Worm (Caenorhabditis elegans) whole organism, young adult: ENCODE data around the gene mccc-2.

Experiments
- B0035.1 ChIP-seq: sonication (generic microtip); optimal IDR thresholded peaks from 2 replicates; lab custom pipeline; 2016; ENCODE audit warnings: missing genetic modification characterization, mild to moderate bottlenecking, missing compliant biosample characterization, missing genotype, missing genetic modification reagents
- B0336.3 ChIP-seq: fragments of 200-800 bp; sonication (Bioruptor generic); IDR thresholded peaks from 2 replicates; pipeline ENCODE4 v1.3.6; 2022; ENCODE audit warnings: missing genetic modification characterization, missing compliant biosample characterization
- C17E4.6 ChIP-seq: fragments of 200-800 bp; sonication (Bioruptor generic); IDR thresholded peaks from 2 replicates; pipeline ENCODE4 v1.3.6; 2022; ENCODE audit warnings: missing genetic modification reagents, missing genetic modification characterization, missing compliant biosample characterization
- F33H1.4 ChIP-seq: fragments of 200-800 bp; sonication (Bioruptor generic); IDR thresholded peaks from 2 replicates; pipeline ENCODE4 v1.3.6; 2022; ENCODE audit warnings: missing genetic modification reagents, missing genetic modification characterization, missing compliant biosample characterization
- F39B2.1 ChIP-seq: fragments of 200-800 bp; sonication (Bioruptor generic); IDR thresholded peaks from 2 replicates; pipeline ENCODE4 v1.3.6; 2022; ENCODE audit warnings: missing genetic modification reagents, missing genetic modification characterization, missing compliant biosample characterization
- T07F8.4 ChIP-seq: sonication (generic microtip); optimal IDR thresholded peaks from 2 replicates; lab custom pipeline; 2016; ENCODE audit warnings: mild to moderate bottlenecking, missing genetic modification characterization, moderate library complexity, missing compliant biosample characterization
- Y53G8AR.9 ChIP-seq: fragments of 200-800 bp; sonication (Bioruptor generic); conservative IDR thresholded peaks from 2 replicates; pipeline ENCODE4 v1.3.6; 2022; ENCODE audit warnings: missing genetic modification reagents, missing genetic modification characterization, missing compliant biosample characterization
- Y67H2A.10 ChIP-seq: fragments of 200-800 bp; sonication (Bioruptor generic); conservative IDR thresholded peaks from 2 replicates; pipeline ENCODE4 v1.3.6; 2022; ENCODE audit warnings: missing genetic modification reagents, missing genetic modification characterization, missing compliant biosample characterization
- Y79H2A.3 ChIP-seq: fragments of 200-800 bp; sonication (Bioruptor generic); conservative IDR thresholded peaks from 2 replicates; pipeline ENCODE4 v1.3.6; 2022; ENCODE audit warnings: missing genetic modification reagents, missing genetic modification characterization, missing compliant biosample characterization
- Y95B8A.8 ChIP-seq: fragments of 200-800 bp; sonication (Bioruptor generic); IDR thresholded peaks from 2 replicates; pipeline ENCODE4 v1.3.6; 2022; ENCODE audit warnings: missing genetic modification reagents, missing genetic modification characterization, missing compliant biosample characterization
- ama-1 ChIP-seq, 3 experiments: fragments of 150-350 bp in 1 of 3; sonication (generic microtip) in 2 of 3; optimal IDR thresholded peaks; 2 replicates each; lab custom pipeline; 2014 to 2018; ENCODE audit warnings: missing biosample characterization in 2 of 3, missing genetic modification characterization in 2 of 3, missing genetic modification reagents in 2 of 3
- aptf-2 ChIP-seq: fragments of 200-800 bp; sonication (Bioruptor generic); conservative IDR thresholded peaks from 2 replicates; pipeline ENCODE4 v1.3.6; 2022; ENCODE audit warnings: missing genetic modification reagents, missing genetic modification characterization, missing compliant biosample characterization
- aptf-3 ChIP-seq: fragments of 200-800 bp; sonication (Bioruptor generic); IDR thresholded peaks from 2 replicates; pipeline ENCODE4 v1.3.6; 2022; ENCODE audit warnings: missing genetic modification characterization, missing compliant biosample characterization
- atf-7 ChIP-seq: sonication (generic microtip); optimal IDR thresholded peaks from 2 replicates; lab custom pipeline; 2017; ENCODE audit warnings: mild to moderate bottlenecking, missing genetic modification characterization, missing compliant biosample characterization
- athp-1 ChIP-seq: sonication (generic microtip); optimal IDR thresholded peaks from 2 replicates; lab custom pipeline; 2017; ENCODE audit warnings: mild to moderate bottlenecking, missing genetic modification characterization, missing compliant biosample characterization
- cebp-1 ChIP-seq, 2 experiments: fragments of 200-800 bp in 1 of 2; sonication (Bioruptor generic) in 1 of 2; sonication (generic microtip) in 1 of 2; IDR thresholded peaks in 1 of 2; optimal IDR thresholded peaks in 1 of 2; 2 replicates each; pipeline versions ENCODE4 v1.3.6 to Lab custom; 2017 to 2022; ENCODE audit warnings: missing compliant biosample characterization in 2 of 2, missing genetic modification characterization in 2 of 2, mild to moderate bottlenecking in 1 of 2, missing genetic modification reagents in 1 of 2, moderate library complexity in 1 of 2
- cebp-2 ChIP-seq: fragments of 200-800 bp; sonication (Bioruptor generic); IDR thresholded peaks from 2 replicates; pipeline ENCODE4 v1.3.6; 2022; ENCODE audit warnings: missing genetic modification characterization, missing compliant biosample characterization
- ceh-100 ChIP-seq: fragments of 200-800 bp; sonication (Bioruptor generic); IDR thresholded peaks from 2 replicates; pipeline ENCODE4 v1.3.6; 2022; ENCODE audit warnings: missing genetic modification reagents, missing genetic modification characterization, missing compliant biosample characterization
- ceh-40 ChIP-seq: fragments of 200-800 bp; sonication (Bioruptor generic); IDR thresholded peaks from 2 replicates; pipeline ENCODE4 v1.3.6; 2022; ENCODE audit warnings: missing genetic modification characterization, missing compliant biosample characterization
- dox-1 ChIP-seq: fragments of 200-800 bp; sonication (Bioruptor generic); IDR thresholded peaks from 2 replicates; pipeline ENCODE4 v1.3.6; 2022; ENCODE audit warnings: missing genetic modification reagents, missing genetic modification characterization, missing compliant biosample characterization
- dpff-1 ChIP-seq: sonication (generic microtip); optimal IDR thresholded peaks from 2 replicates; lab custom pipeline; 2017; ENCODE audit warnings: mild to moderate bottlenecking, missing genetic modification characterization, missing compliant biosample characterization
- dpl-1 ChIP-seq: fragments of 150-350 bp; optimal IDR thresholded peaks from 2 replicates; lab custom pipeline; 2014; ENCODE audit warnings: missing biosample characterization, missing genetic modification reagents, missing genetic modification characterization
- egl-18 ChIP-seq: fragments of 200-800 bp; sonication (Bioruptor generic); IDR thresholded peaks from 2 replicates; pipeline ENCODE4 v1.3.6; 2022; ENCODE audit warnings: missing genetic modification reagents, missing genetic modification characterization, missing compliant biosample characterization
- egl-44 ChIP-seq: fragments of 200-800 bp; sonication (Bioruptor generic); IDR thresholded peaks from 2 replicates; pipeline ENCODE4 v1.3.6; 2022; ENCODE audit warnings: missing genetic modification reagents, missing genetic modification characterization, missing compliant biosample characterization
- fkh-3 ChIP-seq: sonication (generic microtip); optimal IDR thresholded peaks from 2 replicates; lab custom pipeline; 2016; ENCODE audit warnings: mild to moderate bottlenecking, missing genetic modification characterization, missing compliant biosample characterization
- him-1 ChIP-seq: sonication (generic microtip); optimal IDR thresholded peaks from 2 replicates; lab custom pipeline; 2016; ENCODE audit warnings: missing genotype, missing genetic modification reagents, missing genetic modification characterization, missing compliant biosample characterization
- hlh-26 ChIP-seq: fragments of 200-800 bp; sonication (Bioruptor generic); conservative IDR thresholded peaks from 2 replicates; pipeline ENCODE4 v1.3.6; 2022; ENCODE audit warnings: missing genetic modification reagents, missing genetic modification characterization, missing compliant biosample characterization
- hmg-1.2 ChIP-seq: fragments of 200-800 bp; sonication (Bioruptor generic); IDR thresholded peaks from 2 replicates; pipeline ENCODE4 v1.3.6; 2022; ENCODE audit warnings: missing genetic modification reagents, missing genetic modification characterization, missing compliant biosample characterization
- hmg-20 ChIP-seq: fragments of 200-800 bp; sonication (Bioruptor generic); IDR thresholded peaks from 2 replicates; pipeline ENCODE4 v1.3.6; 2022; ENCODE audit warnings: missing genetic modification reagents, missing genetic modification characterization, missing compliant biosample characterization
- hrde-1 ChIP-seq: sonication (generic microtip); optimal IDR thresholded peaks from 2 replicates; lab custom pipeline; 2016; ENCODE audit warnings: missing genetic modification characterization, mild to moderate bottlenecking, missing compliant biosample characterization, moderate library complexity, missing genotype, missing genetic modification reagents, borderline replicate concordance
- hsf-1 ChIP-seq: fragments of 200-800 bp; sonication (Bioruptor generic); IDR thresholded peaks from 2 replicates; pipeline ENCODE4 v1.3.6; 2022; ENCODE audit warnings: missing genetic modification reagents, missing genetic modification characterization, missing compliant biosample characterization
- lin-40 ChIP-seq: sonication (generic microtip); optimal IDR thresholded peaks from 2 replicates; lab custom pipeline; 2016; ENCODE audit warnings: missing genetic modification characterization, mild to moderate bottlenecking, missing compliant biosample characterization, missing genotype, missing genetic modification reagents
- lin-54 ChIP-seq: fragments of 200-800 bp; sonication (Bioruptor generic); optimal IDR thresholded peaks from 2 replicates; lab custom pipeline; 2018; ENCODE audit warnings: mild to moderate bottlenecking, missing genetic modification characterization, missing compliant biosample characterization
- lir-1 ChIP-seq: fragments of 200-800 bp; sonication (Bioruptor generic); conservative IDR thresholded peaks from 2 replicates; pipeline ENCODE4 v1.3.6; 2022; ENCODE audit warnings: missing genetic modification reagents, missing genetic modification characterization, missing compliant biosample characterization
- madf-10 ChIP-seq: sonication (generic microtip); optimal IDR thresholded peaks from 2 replicates; lab custom pipeline; 2016; ENCODE audit warnings: mild to moderate bottlenecking, missing genetic modification characterization, missing compliant biosample characterization
- mes-4 ChIP-seq: sonication (generic microtip); optimal IDR thresholded peaks from 2 replicates; lab custom pipeline; 2016; ENCODE audit warnings: missing genotype, missing genetic modification characterization, missing compliant biosample characterization
- mxl-1 ChIP-seq: sonication (generic microtip); optimal IDR thresholded peaks from 2 replicates; lab custom pipeline; 2016; ENCODE audit warnings: missing genetic modification characterization, missing compliant biosample characterization
- nfyb-1 ChIP-seq: fragments of 200-800 bp; sonication (Bioruptor generic); IDR thresholded peaks from 2 replicates; pipeline ENCODE4 v1.3.6; 2022; ENCODE audit warnings: missing genetic modification reagents, missing genetic modification characterization, missing compliant biosample characterization
- nhr-179 ChIP-seq: sonication (generic microtip); optimal IDR thresholded peaks from 2 replicates; lab custom pipeline; 2016; ENCODE audit warnings: mild to moderate bottlenecking, missing genetic modification characterization, missing compliant biosample characterization
- nhr-80 ChIP-seq: sonication (generic microtip); optimal IDR thresholded peaks from 2 replicates; lab custom pipeline; 2016; ENCODE audit warnings: missing genetic modification characterization, missing compliant biosample characterization
- pbrm-1 ChIP-seq: fragments of 200-800 bp; sonication (Bioruptor generic); IDR thresholded peaks from 2 replicates; pipeline ENCODE4 v1.3.6; 2022; ENCODE audit warnings: missing genetic modification reagents, missing genetic modification characterization, missing compliant biosample characterization
- rpc-1 ChIP-seq, 2 experiments: fragments of 150-350 bp in 1 of 2; sonication (generic microtip) in 1 of 2; optimal IDR thresholded peaks; 2 replicates each; lab custom pipeline; 2014 to 2018; ENCODE audit warnings: missing biosample characterization in 1 of 2, missing genetic modification characterization in 1 of 2, missing genetic modification reagents in 1 of 2, missing genotype in 1 of 2
- sea-2 ChIP-seq: fragments of 200-800 bp; sonication (Bioruptor generic); IDR thresholded peaks from 2 replicates; pipeline ENCODE4 v1.3.6; 2022; ENCODE audit warnings: missing genetic modification characterization, missing compliant biosample characterization
- snpc-1.1 ChIP-seq: sonication (generic microtip); optimal IDR thresholded peaks from 2 replicates; lab custom pipeline; 2017; ENCODE audit warnings: missing genetic modification characterization, mild to moderate bottlenecking, missing compliant biosample characterization, antibody characterized with exemption, moderate library complexity, missing genotype, missing genetic modification reagents; ENCODE audit not compliant: insufficient read depth
- snpc-4 ChIP-seq, 5 experiments: fragments of 150-350 bp in 1 of 5; sonication (generic microtip) in 4 of 5; optimal IDR thresholded peaks; 2 replicates each; lab custom pipeline; 2014 to 2018; ENCODE audit warnings: missing genetic modification characterization in 5 of 5, missing biosample characterization in 3 of 5, antibody characterized with exemption in 2 of 5, mild to moderate bottlenecking in 2 of 5, missing compliant biosample characterization in 2 of 5, missing genotype in 2 of 5, moderate library complexity in 2 of 5, missing genetic modification reagents in 1 of 5
- unc-130 ChIP-seq: sonication (generic microtip); optimal IDR thresholded peaks from 2 replicates; lab custom pipeline; 2016; ENCODE audit warnings: missing genetic modification reagents, missing genetic modification characterization, missing compliant biosample characterization
- ztf-18 ChIP-seq: sonication (generic microtip); optimal IDR thresholded peaks from 2 replicates; lab custom pipeline; 2016; ENCODE audit warnings: missing genotype, mild to moderate bottlenecking, missing genetic modification characterization, missing compliant biosample characterization

Gene mccc-2

ce11 chrIII:9060267-9060666 lies 28.9 kb downstream of the mccc-2 start (continued):
- TF ChIP-seq snpc-1.1 (tag; lab: Kevin White, UChicago), result no peak
- no peak for TF ChIP-seq rpc-1 (optimal IDR thresholded peaks at IDR 0.05; lab: Kevin White, UChicago)
- no peak for TF ChIP-seq rpc-1 (tag; optimal IDR thresholded peaks at IDR 0.05; lab: Kevin White, UChicago)
- TF ChIP-seq ceh-100 (GFP tag; lab: Robert Waterston, UW), result peak; percentile 15; the same call in 1 of the 2 replicates
- peak; percentile 79 for TF ChIP-seq nfyb-1 (GFP tag; lab: Robert Waterston, UW)
- TF ChIP-seq athp-1 (tag; lab: Kevin White, UChicago), result peak; percentile 5
- no peak for TF ChIP-seq F33H1.4
- TF ChIP-seq dpff-1 (tag; lab: Kevin White, UChicago), result no peak
- no peak for TF ChIP-seq egl-44 (GFP tag; lab: Robert Waterston, UW)
- peak; percentile 4 for TF ChIP-seq mes-4 (tag; lab: Kevin White, UChicago)
- TF ChIP-seq madf-10 (tag; lab: Kevin White, UChicago), result peak; percentile 57
- TF ChIP-seq snpc-4 (GFP tag; optimal IDR thresholded peaks at IDR 0.05; lab: Kevin White, UChicago), result no peak
- TF ChIP-seq snpc-4 (tag; optimal IDR thresholded peaks at IDR 0.05; lab: Kevin White, UChicago), result peak in 2 of 4 experiments; percentile 14 to 28
- TF ChIP-seq C17E4.6 (GFP tag; lab: Robert Waterston, UW), result no peak
- peak; percentile 75 for TF ChIP-seq atf-7
- TF ChIP-seq dpl-1 (GFP tag; lab: Kevin White, UChicago), result no peak
- peak; percentile 91 for TF ChIP-seq Y53G8AR.9 (GFP tag; lab: Robert Waterston, UW)
- TF ChIP-seq aptf-3 (GFP tag; lab: Robert Waterston, UW), result no peak
- TF ChIP-seq aptf-2, result no peak
- no peak for TF ChIP-seq hmg-20 (GFP tag; lab: Robert Waterston, UW)
- no peak for TF ChIP-seq Y79H2A.3 (GFP tag; lab: Robert Waterston, UW)
- no peak for TF ChIP-seq ceh-40 (GFP tag; lab: Robert Waterston, UW)
- no peak for TF ChIP-seq egl-18
- peak; percentile 78 for TF ChIP-seq hrde-1 (tag; lab: Kevin White, UChicago)
- no peak for TF ChIP-seq lir-1 (GFP tag; lab: Robert Waterston, UW)
- peak; percentile 74; the same call in 1 of the 2 replicates for TF ChIP-seq B0336.3
- TF ChIP-seq F39B2.1 (GFP tag; lab: Robert Waterston, UW), result no peak
- TF ChIP-seq ama-1 (optimal IDR thresholded peaks at IDR 0.05; lab: Kevin White, UChicago), result no peak
- peak in 1 of 2 experiments; percentile 56 for TF ChIP-seq ama-1 (GFP tag; optimal IDR thresholded peaks at IDR 0.05; lab: Kevin White, UChicago)
- peak; percentile 53 for TF ChIP-seq lin-54 (GFP tag; lab: Kevin White, UChicago)
- TF ChIP-seq sea-2 (GFP tag; lab: Robert Waterston, UW), result no peak
- TF ChIP-seq him-1, result peak; percentile 35
- peak; percentile 22; the same call in 1 of the 2 replicates for TF ChIP-seq hmg-1.2 (GFP tag; lab: Robert Waterston, UW)
- no peak for TF ChIP-seq nhr-179 (tag; lab: Kevin White, UChicago)
- peak; percentile 29 for TF ChIP-seq nhr-80
- no peak; the same call in 1 of the 2 replicates for TF ChIP-seq dox-1 (GFP tag; lab: Robert Waterston, UW)
- TF ChIP-seq pbrm-1 (GFP tag; lab: Robert Waterston, UW), result peak; percentile 58; the same call in 1 of the 2 replicates
- no peak for TF ChIP-seq T07F8.4 (tag; lab: Kevin White, UChicago)
- TF ChIP-seq cebp-1 (GFP tag; IDR thresholded peaks at IDR 0.05; lab: Robert Waterston, UW), result no peak
- TF ChIP-seq cebp-1 (tag; optimal IDR thresholded peaks at IDR 0.05; lab: Kevin White, UChicago), result peak; percentile 54
- TF ChIP-seq lin-40 (tag; lab: Kevin White, UChicago), result no peak
- no peak for TF ChIP-seq Y67H2A.10 (GFP tag; lab: Robert Waterston, UW)
- no peak for TF ChIP-seq hlh-26 (GFP tag; lab: Robert Waterston, UW)
- TF ChIP-seq hsf-1 (GFP tag; lab: Robert Waterston, UW), result 0 out of 2 replicates have a peak, but pooled peaks have one; percentile 23
- TF ChIP-seq unc-130 (GFP tag; lab: Kevin White, UChicago), result peak; percentile 4
- peak; percentile 58; the same call in 1 of the 2 replicates for TF ChIP-seq Y95B8A.8
- TF ChIP-seq B0035.1 (tag; lab: Kevin White, UChicago), result peak; percentile 26
- peak; percentile 88; the same call in 1 of the 2 replicates for TF ChIP-seq cebp-2 (GFP tag; lab: Robert Waterston, UW)
- peak; percentile 3 for TF ChIP-seq ztf-18 (tag; lab: Kevin White, UChicago)
- TF ChIP-seq mxl-1 (tag; lab: Kevin White, UChicago), result no peak
- no peak for TF ChIP-seq fkh-3
